Fruit fly (Drosophila melanogaster) Kc167 (cell line): ENCODE data around the gene Tsp29Fb.

Experiments
- Myc ChIP-seq: fragments of >200 bp; optimal IDR thresholded peaks from 2 replicates; lab custom pipeline; 2017; ENCODE audit warnings: missing external identifiers
- h ChIP-seq: fragments of >200 bp; optimal IDR thresholded peaks from 3 replicates; lab custom pipeline; 2018; ENCODE audit warnings: missing external identifiers
- psq ChIP-seq: fragments of >200 bp; optimal IDR thresholded peaks from 2 replicates; lab custom pipeline; 2017; ENCODE audit warnings: missing external identifiers
- ttk ChIP-seq: sonication (Bioruptor generic); optimal IDR thresholded peaks from 2 replicates; lab custom pipeline; 2017; ENCODE audit warnings: missing external identifiers

dm6 chr2L:8987251-8987937 lies 50.2 kb downstream of the Tsp29Fb start:
- no peak for TF ChIP-seq h (lab: Kevin White, UChicago)
- no peak for TF ChIP-seq psq (lab: Kevin White, UChicago)
- TF ChIP-seq ttk (lab: Kevin White, UChicago), result no peak
- TF ChIP-seq Myc, result no peak
